Fruit fly (Drosophila melanogaster) whole organism, embryonic: ENCODE results near the gene CG16789.

Experiments
- Asciz ChIP-seq: fragments of 200-800 bp; sonication (Bioruptor generic); optimal IDR thresholded peaks from 2 replicates; lab custom pipeline; 2017; ENCODE audit warnings: missing biosample characterization, mild to moderate bottlenecking, missing genetic modification characterization, missing genetic modification reagents
- CG1024 ChIP-seq: fragments of 200-800 bp; sonication (Bioruptor generic); IDR thresholded peaks from 2 replicates; pipeline ENCODE4 v1.3.6; 2022; ENCODE audit warnings: missing biosample characterization, missing genetic modification characterization
- CG10366 ChIP-seq: fragments of 200-800 bp; sonication (Bioruptor generic); IDR thresholded peaks from 2 replicates; pipeline ENCODE4 v1.3.6; 2022; ENCODE audit warnings: missing biosample characterization, missing genetic modification characterization
- CG11560 ChIP-seq: fragments of 200-800 bp; sonication (Bioruptor generic); IDR thresholded peaks from 3 replicates; pipeline ENCODE4 v1.3.6; 2022; ENCODE audit warnings: missing biosample characterization, missing genetic modification characterization
- CG11695 ChIP-seq: fragments of 200-800 bp; sonication (Bioruptor generic); IDR thresholded peaks from 3 replicates; pipeline ENCODE4 v1.3.6; 2022; ENCODE audit warnings: missing biosample characterization, missing genetic modification characterization
- CG12236 ChIP-seq: fragments of 200-800 bp; sonication (Bioruptor generic); optimal IDR thresholded peaks from 2 replicates; lab custom pipeline; 2016; ENCODE audit warnings: missing biosample characterization, missing genetic modification characterization
- CG12769 ChIP-seq: fragments of 200-800 bp; sonication (Bioruptor generic); optimal IDR thresholded peaks from 2 replicates; lab custom pipeline; 2019; ENCODE audit warnings: missing biosample characterization, mild to moderate bottlenecking, missing genetic modification characterization, moderate library complexity
- CG14710 ChIP-seq: fragments of 200-800 bp; sonication (Bioruptor generic); optimal IDR thresholded peaks from 3 replicates; lab custom pipeline; 2019; ENCODE audit warnings: missing biosample characterization, mild to moderate bottlenecking, missing genetic modification characterization, moderate library complexity
- CG17328 ChIP-seq: fragments of 200-800 bp; sonication (Bioruptor generic); IDR thresholded peaks from 2 replicates; pipeline ENCODE4 v1.3.6; 2022; ENCODE audit warnings: missing biosample characterization, missing genetic modification characterization
- CG17359 ChIP-seq: fragments of 200-800 bp; sonication (Bioruptor generic); optimal IDR thresholded peaks from 3 replicates; lab custom pipeline; 2018; ENCODE audit warnings: missing biosample characterization, mild to moderate bottlenecking, missing genetic modification characterization, moderate library complexity
- CG17361 ChIP-seq: fragments of 200-800 bp; sonication (Bioruptor generic); IDR thresholded peaks from 3 replicates; pipeline ENCODE4 v1.3.6; 2022; ENCODE audit warnings: missing biosample characterization, missing genetic modification characterization
- CG17912 ChIP-seq: fragments of 200-800 bp; sonication (Bioruptor generic); optimal IDR thresholded peaks from 2 replicates; lab custom pipeline; 2018; ENCODE audit warnings: missing biosample characterization, mild to moderate bottlenecking, missing genetic modification characterization
- CG2129 ChIP-seq: fragments of 200-800 bp; sonication (Bioruptor generic); IDR thresholded peaks from 2 replicates; pipeline ENCODE4 v1.3.6; 2022; ENCODE audit warnings: missing biosample characterization, missing genetic modification characterization; ENCODE audit not compliant: partially characterized antibody
- CG32772 ChIP-seq: fragments of 200-800 bp; sonication (Bioruptor generic); IDR thresholded peaks from 2 replicates; pipeline ENCODE4 v1.3.6; 2022; ENCODE audit warnings: missing biosample characterization, missing genetic modification characterization
- CG4617 ChIP-seq: fragments of 200-800 bp; sonication (Bioruptor generic); optimal IDR thresholded peaks from 3 replicates; lab custom pipeline; 2016; ENCODE audit warnings: missing biosample characterization, missing genetic modification characterization, borderline replicate concordance
- CG7271 ChIP-seq: fragments of 200-800 bp; sonication (Bioruptor generic); optimal IDR thresholded peaks from 2 replicates; lab custom pipeline; 2018; ENCODE audit warnings: missing biosample characterization, mild to moderate bottlenecking, missing genetic modification characterization, moderate library complexity
- CG7357 ChIP-seq: fragments of 200-800 bp; sonication (Bioruptor generic); IDR thresholded peaks from 3 replicates; pipeline ENCODE4 v1.3.6; 2022; ENCODE audit warnings: missing biosample characterization, missing genetic modification characterization
- CG9876 ChIP-seq: fragments of 200-800 bp; sonication (Bioruptor generic); optimal IDR thresholded peaks from 2 replicates; lab custom pipeline; 2016; ENCODE audit warnings: missing biosample characterization, missing genetic modification characterization
- CrebB ChIP-seq: fragments of 200-800 bp; sonication (Bioruptor generic); optimal IDR thresholded peaks from 3 replicates; lab custom pipeline; 2018; ENCODE audit warnings: missing biosample characterization, mild to moderate bottlenecking, missing genetic modification characterization
- D ChIP-seq, 2 experiments: fragments of 200-800 bp in 1 of 2; fragments of >200 bp in 1 of 2; sonication (Bioruptor generic) in 1 of 2; optimal IDR thresholded peaks; 2 replicates in 1 of 2; 3 replicates in 1 of 2; lab custom pipeline; 2017; ENCODE audit warnings: mild to moderate bottlenecking in 1 of 2, missing biosample characterization in 1 of 2, missing genetic modification characterization in 1 of 2, missing genetic modification reagents in 1 of 2
- E2f1 ChIP-seq: fragments of 200-800 bp; sonication (Bioruptor generic); IDR thresholded peaks from 2 replicates; pipeline ENCODE4 v1.3.6; 2022; ENCODE audit warnings: missing biosample characterization, missing genetic modification characterization
- Ets97D ChIP-seq: fragments of 200-800 bp; sonication (Bioruptor generic); optimal IDR thresholded peaks from 3 replicates; lab custom pipeline; 2016; ENCODE audit warnings: missing biosample characterization, missing genetic modification characterization
- H2.0 ChIP-seq: fragments of 200-800 bp; sonication (Bioruptor generic); IDR thresholded peaks from 2 replicates; pipeline ENCODE4 v1.3.6; 2022; ENCODE audit warnings: missing biosample characterization, missing genetic modification characterization
- HLH3B ChIP-seq: fragments of 200-800 bp; sonication (Bioruptor generic); IDR thresholded peaks from 2 replicates; pipeline ENCODE4 v1.3.6; 2022; ENCODE audit warnings: missing biosample characterization, missing genetic modification characterization
- Hey ChIP-seq: fragments of 200-800 bp; sonication (Bioruptor generic); optimal IDR thresholded peaks from 3 replicates; lab custom pipeline; 2018; ENCODE audit warnings: missing biosample characterization, mild to moderate bottlenecking, missing genetic modification characterization
- NC2β ChIP-seq: fragments of 200-800 bp; sonication (Bioruptor generic); optimal IDR thresholded peaks from 2 replicates; lab custom pipeline; 2016; ENCODE audit warnings: missing biosample characterization, missing genetic modification characterization
- Optix ChIP-seq: fragments of 200-800 bp; sonication (Bioruptor generic); IDR thresholded peaks from 3 replicates; pipeline ENCODE4 v1.3.6; 2022; ENCODE audit warnings: missing biosample characterization, missing genetic modification characterization
- Pdp1 ChIP-seq, 2 experiments: fragments of 200-800 bp; sonication (Bioruptor generic); optimal IDR thresholded peaks; 3 replicates each; lab custom pipeline; 2016; ENCODE audit warnings: missing biosample characterization in 2 of 2, missing genetic modification characterization in 2 of 2, mild to moderate bottlenecking in 1 of 2, moderate library complexity in 1 of 2
- Spps ChIP-seq: fragments of 200-800 bp; sonication (Bioruptor generic); optimal IDR thresholded peaks from 2 replicates; lab custom pipeline; 2018; ENCODE audit warnings: missing biosample characterization, mild to moderate bottlenecking, missing genetic modification characterization
- Sry-δ ChIP-seq: fragments of 200-800 bp; sonication (Bioruptor generic); optimal IDR thresholded peaks from 2 replicates; lab custom pipeline; 2016; ENCODE audit warnings: missing biosample characterization, missing genetic modification characterization
- Ssrp ChIP-seq: fragments of 200-800 bp; sonication (Bioruptor generic); optimal IDR thresholded peaks from 2 replicates; lab custom pipeline; 2018; ENCODE audit warnings: missing biosample characterization, mild to moderate bottlenecking, missing genetic modification characterization, moderate library complexity
- ab ChIP-seq: fragments of 200-800 bp; sonication (Bioruptor generic); optimal IDR thresholded peaks from 2 replicates; lab custom pipeline; 2016; ENCODE audit warnings: missing biosample characterization, missing genetic modification characterization
- az2 ChIP-seq: fragments of 200-800 bp; sonication (Bioruptor generic); optimal IDR thresholded peaks from 3 replicates; lab custom pipeline; 2016; ENCODE audit warnings: missing biosample characterization, missing genetic modification characterization
- bcd ChIP-seq: fragments of 200-800 bp; sonication (Bioruptor generic); optimal IDR thresholded peaks from 2 replicates; lab custom pipeline; 2017; ENCODE audit warnings: missing biosample characterization, mild to moderate bottlenecking, missing genetic modification characterization
- chif ChIP-seq, 2 experiments: fragments of 200-800 bp; sonication (Bioruptor generic); optimal IDR thresholded peaks; 3 replicates each; lab custom pipeline; 2016; ENCODE audit warnings: missing biosample characterization in 2 of 2, missing genetic modification characterization in 2 of 2
- chm ChIP-seq: fragments of 200-800 bp; sonication (Bioruptor generic); IDR thresholded peaks from 2 replicates; pipeline ENCODE4 v1.3.6; 2022; ENCODE audit warnings: missing biosample characterization, missing genetic modification characterization
- dmrt11E ChIP-seq: fragments of 200-800 bp; sonication (Bioruptor generic); optimal IDR thresholded peaks from 3 replicates; lab custom pipeline; 2018; ENCODE audit warnings: missing biosample characterization, mild to moderate bottlenecking, missing genetic modification characterization, moderate library complexity
- exex ChIP-seq: fragments of 200-800 bp; sonication (Bioruptor generic); optimal IDR thresholded peaks from 4 replicates; lab custom pipeline; 2018; ENCODE audit warnings: missing biosample characterization, mild to moderate bottlenecking, missing genetic modification characterization, moderate library complexity
- ftz-f1 ChIP-seq: fragments of 200-800 bp; sonication (Bioruptor generic); optimal IDR thresholded peaks from 2 replicates; lab custom pipeline; 2016; ENCODE audit warnings: missing biosample characterization, missing genetic modification characterization
- kah ChIP-seq: fragments of 200-800 bp; sonication (Bioruptor generic); optimal IDR thresholded peaks from 2 replicates; lab custom pipeline; 2018; ENCODE audit warnings: missing biosample characterization, mild to moderate bottlenecking, missing genetic modification characterization
- lola ChIP-seq, 3 experiments: fragments of >200 bp in 2 of 3; fragments of 200-800 bp in 1 of 3; sonication (Bioruptor generic) in 1 of 3; optimal IDR thresholded peaks; 2 replicates each; lab custom pipeline; 2017 to 2019; ENCODE audit warnings: missing biosample characterization in 3 of 3, missing genetic modification characterization in 3 of 3, mild to moderate bottlenecking in 1 of 3, moderate library complexity in 1 of 3
- maf-S ChIP-seq: fragments of 200-800 bp; sonication (Bioruptor generic); optimal IDR thresholded peaks from 2 replicates; lab custom pipeline; 2016; ENCODE audit warnings: missing biosample characterization, missing genetic modification characterization
- pros ChIP-seq: fragments of 200-800 bp; sonication (Bioruptor generic); optimal IDR thresholded peaks from 3 replicates; lab custom pipeline; 2019; ENCODE audit warnings: missing biosample characterization, mild to moderate bottlenecking, missing genetic modification characterization, moderate library complexity
- ranshi ChIP-seq: fragments of 200-800 bp; sonication (Bioruptor generic); IDR thresholded peaks from 2 replicates; pipeline ENCODE4 v1.3.6; 2022; ENCODE audit warnings: missing biosample characterization, missing genetic modification characterization
- repo ChIP-seq: fragments of 200-800 bp; sonication (Bioruptor generic); optimal IDR thresholded peaks from 2 replicates; lab custom pipeline; 2016; ENCODE audit warnings: missing biosample characterization, missing genetic modification characterization
- sd ChIP-seq: fragments of 200-800 bp; sonication (Bioruptor generic); optimal IDR thresholded peaks from 3 replicates; lab custom pipeline; 2018; ENCODE audit warnings: missing biosample characterization, mild to moderate bottlenecking, missing genetic modification characterization, moderate library complexity
- stc ChIP-seq: fragments of 200-800 bp; sonication (Bioruptor generic); IDR thresholded peaks from 2 replicates; pipeline ENCODE4 v1.3.6; 2022; ENCODE audit warnings: missing biosample characterization, missing genetic modification characterization
- trem ChIP-seq: fragments of 200-800 bp; optimal IDR thresholded peaks from 3 replicates; lab custom pipeline; 2019; ENCODE audit warnings: missing biosample characterization, mild to moderate bottlenecking, missing genetic modification characterization, moderate library complexity
- vnd ChIP-seq: fragments of 200-800 bp; sonication (Bioruptor generic); IDR thresholded peaks from 3 replicates; pipeline ENCODE4 v1.3.6; 2022; ENCODE audit warnings: missing biosample characterization, missing genetic modification characterization; ENCODE audit not compliant: partially characterized antibody

CG16789 gene

dm6 chr3R:9598099-9598498 lies 32.1 kb downstream of the CG16789 start (continued):
- TF ChIP-seq CG17328 (GFP tag; lab: Robert Waterston, UW) (peak; percentile 64), lola (GFP tag; optimal IDR thresholded peaks at IDR 0.05; lab: Kevin White, UChicago) (peak in 1 of 3 experiments; percentile 73), CG2129 (GFP tag; lab: Robert Waterston, UW) (no peak), H2.0 (GFP tag; lab: Robert Waterston, UW) (peak; percentile 43; the same call in 1 of the 2 replicates), CG9876 (no peak), vnd (no peak), HLH3B (0 out of 2 replicates have a peak, but pooled peaks have one; percentile 31), CG1024 (GFP tag; lab: Robert Waterston, UW) (0 out of 2 replicates have a peak, but pooled peaks have one; percentile 35), CG12236 (GFP tag; lab: Kevin White, UChicago) (peak; percentile 26), chif (GFP tag; optimal IDR thresholded peaks at IDR 0.05; lab: Kevin White, UChicago) (peak; percentile 56 to 76), dmrt11E (tag; lab: Kevin White, UChicago) (peak; percentile 78), CG17359 (tag; lab: Kevin White, UChicago) (peak; percentile 73), sd (tag; lab: Kevin White, UChicago) (no peak), exex (tag; lab: Kevin White, UChicago) (no peak), ab (GFP tag; lab: Kevin White, UChicago) (peak; percentile 26), maf-S (GFP tag; lab: Kevin White, UChicago) (peak; percentile 9), ftz-f1 (GFP tag; lab: Kevin White, UChicago) (no peak), CG11560 (no peak), repo (GFP tag; lab: Kevin White, UChicago) (no peak), E2f1 (GFP tag; lab: Robert Waterston, UW) (peak; percentile 42; the same call in 1 of the 2 replicates), CG11695 (GFP tag; lab: Robert Waterston, UW) (0 out of 3 replicates have a peak, but pooled peaks have one; percentile 12), NC2β (GFP tag; lab: Kevin White, UChicago) (peak; percentile 40), CG14710 (peak; percentile 71), Asciz (GFP tag; lab: Kevin White, UChicago) (peak; percentile 53), CG7357 (GFP tag; lab: Robert Waterston, UW) (no peak), chm (GFP tag; lab: Robert Waterston, UW) (peak; percentile 49; the same call in 1 of the 2 replicates), Spps (tag; lab: Kevin White, UChicago) (peak; percentile 62), Sry-δ (GFP tag; lab: Kevin White, UChicago) (peak; percentile 25), Optix (GFP tag; lab: Robert Waterston, UW) (peak; percentile 47; the same call in 1 of the 3 replicates), kah (GFP tag; lab: Kevin White, UChicago) (no peak), CrebB (no peak), CG17361 (0 out of 3 replicates have a peak, but pooled peaks have one; percentile 43), Hey (no peak), pros (GFP tag; lab: Kevin White, UChicago) (no peak), CG17912 (GFP tag; lab: Kevin White, UChicago) (no peak), trem (tag; lab: Kevin White, UChicago) (peak; percentile 35), CG10366 (GFP tag; lab: Robert Waterston, UW) (peak; percentile 38; the same call in 1 of the 2 replicates), Ets97D (GFP tag; lab: Kevin White, UChicago) (no peak), CG12769 (peak; percentile 51), CG4617 (GFP tag; lab: Kevin White, UChicago) (no peak), ranshi (0 out of 2 replicates have a peak, but pooled peaks have one; percentile 11), CG7271 (tag; lab: Kevin White, UChicago) (no peak), Ssrp (peak; percentile 65), az2 (GFP tag; lab: Kevin White, UChicago) (peak; percentile 59), stc (GFP tag; lab: Robert Waterston, UW) (no peak), bcd (GFP tag; lab: Kevin White, UChicago) (peak; percentile 55), Pdp1 (GFP tag; optimal IDR thresholded peaks at IDR 0.05; lab: Kevin White, UChicago) (peak in 1 of 2 experiments; percentile 32), CG32772 (0 out of 2 replicates have a peak, but pooled peaks have one; percentile 19), D (optimal IDR thresholded peaks at IDR 0.05; lab: Kevin White, UChicago) (no peak), D (GFP tag; optimal IDR thresholded peaks at IDR 0.05; lab: Kevin White, UChicago) (peak; percentile 68)
